Fruit fly (Drosophila melanogaster) whole organism, pupa: ENCODE measurements around the gene Ptpa.

Source experiments
- CG10348 ChIP-seq: fragments of 200-800 bp; sonication (Bioruptor generic); IDR thresholded peaks from 2 replicates; pipeline ENCODE4 v1.3.6; 2022; ENCODE audit warnings: missing biosample characterization, missing genetic modification characterization
- CG12605 ChIP-seq: fragments of 200-800 bp; sonication (Bioruptor generic); IDR thresholded peaks from 2 replicates; pipeline ENCODE4 v1.3.6; 2022; ENCODE audit warnings: missing biosample characterization, missing genetic modification characterization
- CG13204 ChIP-seq: fragments of 200-800 bp; sonication (Bioruptor generic); optimal IDR thresholded peaks from 2 replicates; lab custom pipeline; 2018; ENCODE audit warnings: missing biosample characterization, mild to moderate bottlenecking, missing genetic modification characterization, moderate library complexity
- CG14655 ChIP-seq: fragments of 200-800 bp; sonication (Bioruptor generic); optimal IDR thresholded peaks from 3 replicates; lab custom pipeline; 2017; ENCODE audit warnings: mild to moderate bottlenecking, missing biosample characterization, missing genetic modification reagents, missing genetic modification characterization
- CG15710 ChIP-seq: fragments of 200-800 bp; sonication (Bioruptor generic); optimal IDR thresholded peaks from 2 replicates; lab custom pipeline; 2018; ENCODE audit warnings: missing biosample characterization, mild to moderate bottlenecking, missing genetic modification characterization, moderate library complexity
- CG17806 ChIP-seq: fragments of 200-800 bp; sonication (Bioruptor generic); optimal IDR thresholded peaks from 2 replicates; lab custom pipeline; 2018; ENCODE audit warnings: missing biosample characterization, mild to moderate bottlenecking, missing genetic modification characterization, moderate library complexity
- CG32121 ChIP-seq: fragments of 200-800 bp; sonication (Bioruptor generic); IDR thresholded peaks from 2 replicates; pipeline ENCODE4 v1.3.6; 2022; ENCODE audit warnings: missing biosample characterization, missing genetic modification characterization
- CG34367 ChIP-seq: fragments of 200-800 bp; sonication (Bioruptor generic); optimal IDR thresholded peaks from 2 replicates; lab custom pipeline; 2018; ENCODE audit warnings: missing biosample characterization, mild to moderate bottlenecking, missing genetic modification characterization
- CG4496 ChIP-seq: fragments of 200-800 bp; sonication (Bioruptor generic); IDR thresholded peaks from 3 replicates; pipeline ENCODE4 v1.3.6; 2022; ENCODE audit warnings: missing biosample characterization, missing genetic modification characterization
- CG8159 ChIP-seq: fragments of 200-800 bp; sonication (Bioruptor generic); optimal IDR thresholded peaks from 3 replicates; lab custom pipeline; 2018; ENCODE audit warnings: missing biosample characterization, mild to moderate bottlenecking, missing genetic modification characterization, moderate library complexity
- CG8301 ChIP-seq: fragments of 200-800 bp; sonication (Bioruptor generic); optimal IDR thresholded peaks from 2 replicates; lab custom pipeline; 2018; ENCODE audit warnings: missing biosample characterization, mild to moderate bottlenecking, missing genetic modification characterization
- CG9948 ChIP-seq: fragments of 200-800 bp; sonication (Bioruptor generic); optimal IDR thresholded peaks from 2 replicates; lab custom pipeline; 2018; ENCODE audit warnings: missing biosample characterization, mild to moderate bottlenecking, missing genetic modification characterization, moderate library complexity
- D1 ChIP-seq: fragments of 200-800 bp; sonication (Bioruptor generic); optimal IDR thresholded peaks from 2 replicates; lab custom pipeline; 2018; ENCODE audit warnings: missing biosample characterization, mild to moderate bottlenecking, missing genetic modification characterization, moderate library complexity
- EcR ChIP-seq: fragments of 200-800 bp; sonication (Bioruptor generic); optimal IDR thresholded peaks from 3 replicates; lab custom pipeline; 2019; ENCODE audit warnings: missing biosample characterization, missing genetic modification characterization, mild to moderate bottlenecking, moderate library complexity, missing genetic modification reagents
- Ets98B ChIP-seq: fragments of 200-800 bp; sonication (Bioruptor generic); IDR thresholded peaks from 2 replicates; pipeline ENCODE4 v1.3.6; 2022; ENCODE audit warnings: missing biosample characterization, missing genetic modification characterization
- Pif1A ChIP-seq: fragments of 200-800 bp; sonication (Bioruptor generic); optimal IDR thresholded peaks from 3 replicates; lab custom pipeline; 2016; ENCODE audit warnings: missing biosample characterization, missing genetic modification characterization
- Pif1B ChIP-seq: fragments of 200-800 bp; sonication (Bioruptor generic); optimal IDR thresholded peaks from 3 replicates; lab custom pipeline; 2016; ENCODE audit warnings: missing biosample characterization, missing genetic modification characterization
- Snoo ChIP-seq: fragments of 200-800 bp; sonication (Bioruptor generic); optimal IDR thresholded peaks from 3 replicates; lab custom pipeline; 2017; ENCODE audit warnings: missing biosample characterization, mild to moderate bottlenecking, missing genetic modification characterization, inconsistent platforms
- fd96Ca ChIP-seq: fragments of 200-800 bp; sonication (Bioruptor generic); IDR thresholded peaks from 3 replicates; pipeline ENCODE4 v1.3.6; 2022; ENCODE audit warnings: missing biosample characterization, missing genetic modification characterization
- gl ChIP-seq: fragments of 200-800 bp; sonication (Bioruptor generic); optimal IDR thresholded peaks from 2 replicates; lab custom pipeline; 2018; ENCODE audit warnings: missing biosample characterization, mild to moderate bottlenecking, missing genetic modification characterization
- rn ChIP-seq: fragments of 200-800 bp; sonication (Bioruptor generic); IDR thresholded peaks from 2 replicates; pipeline ENCODE4 v1.3.6; 2022; ENCODE audit warnings: missing biosample characterization, missing genetic modification characterization

Ptpa gene

dm6 chr2L:3376684-3377086, at the start of gene Ptpa, which contains the start of gene CG9662:
Gene Ptpa, plus strand, starts transcription at chr2L:3377002.
Gene CG9662, minus strand, starts transcription at chr2L:3376737.
- peak; percentile 65 for TF ChIP-seq CG14655 (GFP tag; lab: Kevin White, UChicago)
- no peak for TF ChIP-seq D1
- peak; percentile 42 for TF ChIP-seq Ets98B (GFP tag; lab: Robert Waterston, UW)
- peak; percentile 59 for TF ChIP-seq CG8301 (tag; lab: Kevin White, UChicago)
- TF ChIP-seq CG32121 (GFP tag; lab: Robert Waterston, UW) = peak; percentile 56; the same call in 1 of the 2 replicates
- TF ChIP-seq EcR (GFP tag; lab: Kevin White, UChicago) = no peak
- peak; percentile 35 for TF ChIP-seq CG34367 (tag; lab: Kevin White, UChicago)
- peak; percentile 61 for TF ChIP-seq CG15710 (tag; lab: Kevin White, UChicago)
- no peak for TF ChIP-seq Pif1B (GFP tag; lab: Kevin White, UChicago)
- no peak for TF ChIP-seq Snoo (tag; lab: Kevin White, UChicago)
- TF ChIP-seq CG17806 (tag; lab: Kevin White, UChicago) = peak; percentile 59
- no peak for TF ChIP-seq CG13204 (GFP tag; lab: Kevin White, UChicago)
- no peak for TF ChIP-seq gl (tag; lab: Kevin White, UChicago)
- no peak for TF ChIP-seq CG12605 (GFP tag; lab: Robert Waterston, UW)
- peak; percentile 62 for TF ChIP-seq CG9948
- TF ChIP-seq Pif1A (GFP tag; lab: Kevin White, UChicago) = peak; percentile 54
- TF ChIP-seq CG10348 (GFP tag; lab: Robert Waterston, UW) = 0 out of 2 replicates have a peak, but pooled peaks have one; percentile 14
- peak; percentile 67 for TF ChIP-seq CG8159 (tag; lab: Kevin White, UChicago)
- TF ChIP-seq rn (GFP tag; lab: Robert Waterston, UW) = peak; percentile 62
- peak; percentile 67 for TF ChIP-seq CG4496
- peak; percentile 76 for TF ChIP-seq fd96Ca

DNA sequence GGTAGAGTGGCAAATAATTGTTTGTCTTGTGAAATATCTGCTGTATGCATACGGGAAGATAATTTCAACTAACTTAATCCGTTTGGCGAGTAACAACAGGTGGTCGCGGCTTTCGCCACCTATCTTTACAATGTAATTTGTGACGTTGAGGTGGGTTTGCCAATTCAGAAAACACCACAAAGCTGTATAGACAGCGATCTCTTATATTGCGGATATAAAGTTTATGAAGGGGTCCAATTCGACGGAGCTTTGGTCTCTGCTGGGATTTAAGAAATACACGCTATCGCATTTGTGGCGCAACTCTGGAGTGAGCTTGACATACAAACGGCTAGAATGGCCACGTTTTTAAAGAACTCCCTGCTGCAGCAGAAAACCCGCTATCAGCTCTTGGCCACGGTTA, 49.2 kb upstream of the Ptpa start, which contains the start of gene CG33282:
TSS of gene CG33282 (plus strand) at position 301 of the 400 bp plus-strand sequence.
- TF ChIP-seq D1 (no peak), CG10348 (GFP tag; lab: Robert Waterston, UW) (no peak), CG8159 (tag; lab: Kevin White, UChicago) (no peak), Pif1A (GFP tag; lab: Kevin White, UChicago) (no peak), Snoo (tag; lab: Kevin White, UChicago) (no peak), CG4496 (no peak), CG34367 (tag; lab: Kevin White, UChicago) (no peak), CG12605 (GFP tag; lab: Robert Waterston, UW) (no peak), gl (tag; lab: Kevin White, UChicago) (no peak), CG8301 (tag; lab: Kevin White, UChicago) (no peak), CG9948 (no peak), CG13204 (GFP tag; lab: Kevin White, UChicago) (no peak), CG15710 (tag; lab: Kevin White, UChicago) (no peak), rn (GFP tag; lab: Robert Waterston, UW) (no peak)

- TF ChIP-seq CG10348 (GFP tag; lab: Robert Waterston, UW) (no peak), CG4496 (peak; percentile 39; the same call in 1 of the 3 replicates)
These were observed 46.2 kb upstream of the Ptpa start, which contains the start of gene CG3285 for dm6 chr2L:3330628-3331027. Gene CG3285, plus strand, starts transcription at chr2L:3330928.

DNA sequence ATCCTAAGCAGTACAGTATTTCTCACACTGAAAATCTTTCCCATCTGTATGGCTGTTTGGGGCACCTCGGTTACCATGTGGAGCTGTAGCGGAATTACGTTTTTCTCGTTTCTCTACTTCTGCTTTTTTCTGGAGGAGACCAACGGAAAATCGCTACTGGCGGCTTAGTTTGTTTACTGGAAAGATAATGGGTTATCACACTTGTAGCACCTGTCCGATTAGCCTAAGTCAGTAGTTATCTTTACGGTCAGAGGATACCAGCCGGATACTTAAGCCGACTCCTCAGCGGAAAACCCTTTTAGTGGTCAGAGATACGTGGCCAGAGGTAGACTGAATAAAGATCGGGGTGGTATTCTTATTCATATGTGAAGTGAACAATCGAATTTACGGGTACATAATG, 44.3 kb upstream of the Ptpa start, which contains the start of gene CG15408:
TSS of gene CG15408 (plus strand) at position 301 of the 400 bp plus-strand sequence.
- TF ChIP-seq gl (tag; lab: Kevin White, UChicago) (no peak), CG8301 (tag; lab: Kevin White, UChicago) (no peak), CG13204 (GFP tag; lab: Kevin White, UChicago) (no peak), Pif1A (GFP tag; lab: Kevin White, UChicago) (no peak), CG8159 (tag; lab: Kevin White, UChicago) (no peak), CG17806 (tag; lab: Kevin White, UChicago) (no peak), CG10348 (GFP tag; lab: Robert Waterston, UW) (no peak), rn (GFP tag; lab: Robert Waterston, UW) (no peak), D1 (no peak), CG12605 (GFP tag; lab: Robert Waterston, UW) (no peak), CG34367 (tag; lab: Kevin White, UChicago) (no peak), Ets98B (GFP tag; lab: Robert Waterston, UW) (no peak), Pif1B (GFP tag; lab: Kevin White, UChicago) (no peak), EcR (GFP tag; lab: Kevin White, UChicago) (no peak), CG9948 (no peak)

DNA sequence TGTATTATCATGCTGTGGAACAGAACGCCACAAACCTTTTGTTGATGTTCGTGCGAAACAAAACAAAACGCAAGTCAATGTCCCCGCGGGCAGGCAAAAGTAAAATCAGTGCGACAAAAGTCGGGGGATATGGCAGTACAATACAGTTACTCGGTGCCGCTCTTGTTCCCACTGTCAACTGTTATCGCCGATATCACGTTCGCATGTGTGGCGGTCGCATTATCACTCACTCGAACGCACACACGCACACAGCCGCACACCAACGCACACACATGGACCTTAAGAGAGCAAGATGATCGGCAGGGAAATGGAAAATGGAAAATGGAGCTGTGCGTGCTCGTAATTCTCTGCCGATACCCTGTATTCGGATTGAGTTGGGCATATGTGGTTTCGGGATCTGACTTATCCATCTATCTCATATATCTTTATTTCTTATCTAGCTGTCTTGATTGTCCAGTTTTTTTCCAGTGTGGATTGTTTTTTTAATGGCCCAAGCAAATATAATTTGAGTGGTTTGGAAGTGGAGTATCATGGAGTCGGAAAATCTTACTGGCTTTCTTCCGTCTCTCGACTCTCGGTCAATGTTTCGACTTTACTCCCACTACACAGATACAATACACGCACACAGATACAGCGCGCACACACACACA, 38.1 kb upstream of the Ptpa start:
- TF ChIP-seq EcR (GFP tag; lab: Kevin White, UChicago) (peak; percentile 89), CG32121 (GFP tag; lab: Robert Waterston, UW) (peak; percentile 88), Snoo (tag; lab: Kevin White, UChicago) (peak; percentile 73), CG17806 (tag; lab: Kevin White, UChicago) (peak; percentile 78), rn (GFP tag; lab: Robert Waterston, UW) (peak; percentile 79), CG12605 (GFP tag; lab: Robert Waterston, UW) (peak; percentile 83), CG13204 (GFP tag; lab: Kevin White, UChicago) (peak; percentile 4), Pif1B (GFP tag; lab: Kevin White, UChicago) (peak; percentile 69), gl (tag; lab: Kevin White, UChicago) (peak; percentile 73), CG34367 (tag; lab: Kevin White, UChicago) (peak; percentile 68), D1 (no peak), Pif1A (GFP tag; lab: Kevin White, UChicago) (peak; percentile 87), CG4496 (peak; percentile 93), CG9948 (peak; percentile 78), CG10348 (GFP tag; lab: Robert Waterston, UW) (peak; percentile 67), Ets98B (GFP tag; lab: Robert Waterston, UW) (peak; percentile 93), CG14655 (GFP tag; lab: Kevin White, UChicago) (peak; percentile 92), CG15710 (tag; lab: Kevin White, UChicago) (peak; percentile 77), CG8159 (tag; lab: Kevin White, UChicago) (peak; percentile 79), fd96Ca (peak; percentile 93), CG8301 (tag; lab: Kevin White, UChicago) (peak; percentile 93)
